Worm (Caenorhabditis elegans): Measurements from ENCODE around the gene spch-1.

DNA sequence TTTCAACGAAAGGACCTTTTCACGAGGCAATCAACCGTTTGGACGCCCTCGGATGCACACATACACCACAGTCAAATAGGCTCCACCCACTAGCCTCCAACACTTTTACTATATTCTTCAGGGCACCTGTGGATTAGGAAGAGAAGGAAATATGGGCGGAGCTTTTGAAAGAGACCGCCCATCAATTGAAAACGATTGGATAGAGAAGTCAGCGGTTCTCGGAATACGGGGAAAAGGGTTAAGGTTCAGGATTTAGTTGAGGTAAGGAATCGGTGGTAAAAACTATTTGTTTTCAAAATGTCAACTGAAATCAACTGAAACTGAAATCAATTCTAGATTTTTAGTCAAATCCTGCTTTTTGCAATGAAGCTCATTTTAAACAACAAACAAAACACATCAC lies 924 bp downstream of the spch-1 start, which contains the start of gene egl-38:
- TF ChIP-seq snpc-4 (tag; optimal IDR thresholded peaks at IDR 0.05) (no peak), lin-13 (GFP tag; optimal IDR thresholded peaks at IDR 0.05) (no peak), mdl-1 (tag; optimal IDR thresholded peaks at IDR 0.05) (no peak), nhr-12 (tag; optimal IDR thresholded peaks at IDR 0.05) (no peak), F13H6.1 (tag; optimal IDR thresholded peaks at IDR 0.05) (no peak), ama-1 (optimal IDR thresholded peaks at IDR 0.05) (no peak), zag-1 (tag; optimal IDR thresholded peaks at IDR 0.05) (no peak), sma-3 (GFP tag; optimal IDR thresholded peaks at IDR 0.05) (no peak), lin-11 (tag; optimal IDR thresholded peaks at IDR 0.05) (no peak), ZK546.5 (tag; optimal IDR thresholded peaks at IDR 0.05) (no peak)
